Worm (Caenorhabditis elegans) whole organism, mixed stage, embryonic: ENCODE results near the gene ceh-86.

ENCODE experiments used
- M03D4.4 ChIP-seq: sonication (generic microtip); optimal IDR thresholded peaks from 2 replicates; lab custom pipeline; 2017; ENCODE audit warnings: mild to moderate bottlenecking, missing genetic modification characterization, missing compliant biosample characterization
- ces-1 ChIP-seq: fragments of 150-350 bp; optimal IDR thresholded peaks from 2 replicates; lab custom pipeline; 2014; ENCODE audit warnings: missing biosample characterization, missing genetic modification reagents, missing genetic modification characterization
- ham-2 ChIP-seq: fragments of 200-800 bp; sonication (Bioruptor generic); optimal IDR thresholded peaks from 2 replicates; lab custom pipeline; 2018; ENCODE audit warnings: mild to moderate bottlenecking, missing genetic modification characterization, missing compliant biosample characterization
- lsy-2 ChIP-seq: fragments of 150-350 bp; optimal IDR thresholded peaks from 2 replicates; lab custom pipeline; 2014; ENCODE audit warnings: missing biosample characterization, missing genetic modification characterization
- mep-1 ChIP-seq: fragments of 150-350 bp; optimal IDR thresholded peaks from 2 replicates; lab custom pipeline; 2017; ENCODE audit warnings: missing biosample characterization, missing genetic modification reagents, missing genetic modification characterization, inconsistent platforms
- nhr-237 ChIP-seq: fragments of 150-350 bp; optimal IDR thresholded peaks from 2 replicates; lab custom pipeline; 2014; ENCODE audit warnings: missing biosample characterization, missing genetic modification characterization
- nhr-28 ChIP-seq: fragments of 150-350 bp; optimal IDR thresholded peaks from 2 replicates; lab custom pipeline; 2014; ENCODE audit warnings: missing biosample characterization, missing genetic modification characterization
- nhr-76 ChIP-seq: sonication (generic microtip); optimal IDR thresholded peaks from 2 replicates; lab custom pipeline; 2017; ENCODE audit warnings: missing biosample characterization, missing genetic modification characterization
- unc-39 ChIP-seq: fragments of 150-350 bp; optimal IDR thresholded peaks from 2 replicates; lab custom pipeline; 2014; ENCODE audit warnings: missing biosample characterization, missing genetic modification characterization
- unc-62 ChIP-seq: fragments of 150-350 bp; optimal IDR thresholded peaks from 2 replicates; lab custom pipeline; 2014; ENCODE audit warnings: missing biosample characterization, missing genetic modification reagents, missing genetic modification characterization
- ztf-11 ChIP-seq: fragments of 150-350 bp; optimal IDR thresholded peaks from 2 replicates; lab custom pipeline; 2014; ENCODE audit warnings: missing biosample characterization, missing genetic modification characterization

DNA sequence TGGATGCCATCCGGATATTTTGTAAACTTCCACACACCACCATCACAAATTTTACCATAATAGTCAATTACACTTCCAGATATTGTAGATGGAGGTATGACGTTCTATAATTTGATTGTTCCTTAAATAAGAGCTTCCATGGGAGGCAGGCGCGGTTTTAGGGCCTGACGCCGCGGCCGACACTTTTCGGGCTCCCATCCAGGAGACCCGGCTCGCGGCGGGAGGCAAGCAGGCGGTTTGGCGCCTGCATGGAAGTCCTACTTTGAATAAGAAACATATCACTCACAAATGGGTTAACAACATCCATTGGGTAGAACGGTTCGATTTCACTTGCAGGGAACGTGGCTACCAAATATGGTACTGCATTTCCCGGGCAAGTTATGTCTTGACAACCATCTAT lies 52.2 kb downstream of the ceh-86 start:
- TF ChIP-seq nhr-237 (tag; lab: Kevin White, UChicago) (no peak), unc-62 (no peak), ham-2 (no peak), ces-1 (no peak), unc-39 (tag; lab: Kevin White, UChicago) (no peak), ztf-11 (tag; lab: Kevin White, UChicago) (no peak), nhr-76 (no peak), mep-1 (tag; lab: Kevin White, UChicago) (no peak), lsy-2 (tag; lab: Kevin White, UChicago) (no peak), M03D4.4 (tag; lab: Kevin White, UChicago) (no peak), nhr-28 (tag; lab: Kevin White, UChicago) (no peak)
